Worm (Caenorhabditis elegans): ENCODE results near the gene Y54G2A.49.

DNA sequence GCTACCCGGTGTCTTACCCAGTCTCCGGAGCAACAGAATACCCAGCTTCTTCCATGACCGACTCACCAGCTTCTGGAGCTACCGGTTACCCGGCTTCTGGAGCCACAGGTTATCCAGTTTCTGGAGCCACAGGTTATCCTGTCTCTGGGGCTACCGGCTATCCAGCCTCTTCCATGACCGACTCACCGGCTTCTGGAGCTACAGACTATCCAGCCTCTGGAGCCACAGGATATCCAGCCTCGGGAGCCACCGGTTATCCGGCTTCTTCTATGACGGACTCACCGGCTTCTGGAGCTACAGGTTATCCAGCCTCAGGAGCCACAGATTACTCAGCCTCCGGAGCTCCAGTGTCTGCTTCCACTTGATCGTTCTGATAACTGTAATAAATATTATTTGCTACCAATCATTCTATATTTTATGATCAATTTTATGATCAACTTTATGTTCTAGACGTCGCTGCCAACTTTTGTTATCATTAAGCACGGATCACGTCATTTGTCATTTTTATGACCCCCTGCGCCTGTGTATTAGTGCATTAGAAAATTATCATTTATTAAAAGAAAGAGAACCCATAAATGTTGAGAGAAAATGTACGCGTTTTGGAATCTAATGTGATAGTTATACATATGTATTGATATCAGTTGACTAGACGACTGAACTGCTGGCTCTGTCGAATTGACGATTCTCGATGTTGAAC is 2.1 kb upstream of the Y54G2A.49 start:
- TF ChIP-seq M03D4.4 (tag; optimal IDR thresholded peaks at IDR 0.05) (no peak), nhr-237 (tag; optimal IDR thresholded peaks at IDR 0.05) (no peak), unc-120 (tag; optimal IDR thresholded peaks at IDR 0.05; ENCODE audit: poor library complexity, severe bottlenecking) (no peak), blmp-1 (tag; optimal IDR thresholded peaks at IDR 0.05) (no peak), mab-5 (tag; optimal IDR thresholded peaks at IDR 0.05) (no peak), nhr-2 (tag; optimal IDR thresholded peaks at IDR 0.05) (no peak), ztf-11 (tag; optimal IDR thresholded peaks at IDR 0.05) (no peak), sptf-1 (tag; optimal IDR thresholded peaks at IDR 0.05) (no peak), nhr-28 (tag; optimal IDR thresholded peaks at IDR 0.05) (no peak), lsy-2 (tag; optimal IDR thresholded peaks at IDR 0.05) (no peak), mep-1 (tag; optimal IDR thresholded peaks at IDR 0.05) (no peak), snpc-4 (tag; optimal IDR thresholded peaks at IDR 0.05) (no peak), unc-39 (tag; optimal IDR thresholded peaks at IDR 0.05) (no peak), pha-4 (tag; optimal IDR thresholded peaks at IDR 0.05) (no peak)
